Fruit fly (Drosophila melanogaster) whole organism, embryonic: ENCODE measurements around the gene CG10019.

Experiments used
- CG4404 ChIP-seq: fragments of 200-800 bp; sonication (Bioruptor generic); IDR thresholded peaks from 2 replicates; pipeline ENCODE4 v1.3.6; 2022; ENCODE audit warnings: missing biosample characterization, missing genetic modification characterization
- CG6254 ChIP-seq: fragments of 200-800 bp; sonication (Bioruptor generic); optimal IDR thresholded peaks from 3 replicates; lab custom pipeline; 2017; ENCODE audit warnings: mild to moderate bottlenecking, missing biosample characterization, missing genetic modification reagents, missing genetic modification characterization
- Dll ChIP-seq: fragments of 200-800 bp; sonication (Bioruptor generic); IDR thresholded peaks from 4 replicates; pipeline ENCODE4 v1.3.6; 2022; ENCODE audit warnings: missing biosample characterization, missing genetic modification characterization; ENCODE audit not compliant: partially characterized antibody
- kay ChIP-seq: fragments of 200-800 bp; sonication (Bioruptor generic); optimal IDR thresholded peaks from 2 replicates; lab custom pipeline; 2016; ENCODE audit warnings: missing biosample characterization, missing genetic modification characterization
- psq ChIP-seq: fragments of 200-800 bp; sonication (Bioruptor generic); optimal IDR thresholded peaks from 2 replicates; lab custom pipeline; 2017; ENCODE audit warnings: missing biosample characterization, missing genetic modification characterization
- zfh2 ChIP-seq: fragments of 200-800 bp; sonication (Bioruptor generic); optimal IDR thresholded peaks from 2 replicates; lab custom pipeline; 2016; ENCODE audit warnings: missing biosample characterization, missing genetic modification characterization

dm6 chr2L:3785402-3785801, 55.1 kb downstream of the CG10019 start:
- TF ChIP-seq CG6254 (GFP tag; lab: Kevin White, UChicago) (no peak), CG4404 (no peak), Dll (no peak), psq (no peak), kay (GFP tag; lab: Kevin White, UChicago) (no peak), zfh2 (GFP tag; lab: Kevin White, UChicago) (no peak)
